Worm (Caenorhabditis elegans) whole organism, L2 larva: ENCODE measurements around the gene F53A2.3.

Experiments
- C34F6.9 ChIP-seq: fragments of 150-350 bp; optimal IDR thresholded peaks from 2 replicates; lab custom pipeline; 2014; ENCODE audit warnings: missing biosample characterization, missing genetic modification characterization
- R02D3.7 ChIP-seq: fragments of 150-350 bp; optimal IDR thresholded peaks from 2 replicates; lab custom pipeline; 2014; ENCODE audit warnings: missing biosample characterization, missing genetic modification characterization
- dmd-4 ChIP-seq: sonication (generic microtip); optimal IDR thresholded peaks from 2 replicates; lab custom pipeline; 2017; ENCODE audit warnings: missing biosample characterization, missing genetic modification characterization
- egl-27 ChIP-seq: sonication (generic microtip); optimal IDR thresholded peaks from 3 replicates; lab custom pipeline; 2017; ENCODE audit warnings: missing biosample characterization, missing genetic modification reagents, missing genetic modification characterization
- fos-1 ChIP-seq: fragments of 150-350 bp; optimal IDR thresholded peaks from 2 replicates; lab custom pipeline; 2014; ENCODE audit warnings: missing biosample characterization, missing genetic modification characterization
- lin-11 ChIP-seq: fragments of 150-350 bp; sonication (generic microtip); optimal IDR thresholded peaks from 2 replicates; lab custom pipeline; 2014; ENCODE audit warnings: missing biosample characterization, missing genetic modification characterization, inconsistent platforms, mixed read lengths
- mdl-1 ChIP-seq, 2 experiments: fragments of 150-350 bp in 1 of 2; sonication (generic microtip) in 1 of 2; optimal IDR thresholded peaks; 2 replicates each; lab custom pipeline; 2017; ENCODE audit warnings: missing biosample characterization in 2 of 2, missing genetic modification characterization in 2 of 2
- nhr-237 ChIP-seq: fragments of 150-350 bp; optimal IDR thresholded peaks from 2 replicates; lab custom pipeline; 2014; ENCODE audit warnings: missing biosample characterization, missing genetic modification characterization
- nhr-25 ChIP-seq: fragments of 150-350 bp; sonication (generic microtip); optimal IDR thresholded peaks from 3 replicates; lab custom pipeline; 2014; ENCODE audit warnings: missing biosample characterization, missing genetic modification characterization
- nhr-77 ChIP-seq: fragments of 150-350 bp; optimal IDR thresholded peaks from 2 replicates; lab custom pipeline; 2014; ENCODE audit warnings: missing biosample characterization, missing genetic modification characterization
- snpc-4 ChIP-seq: fragments of 150-350 bp; optimal IDR thresholded peaks from 2 replicates; lab custom pipeline; 2014; ENCODE audit warnings: missing biosample characterization, missing genetic modification characterization

DNA sequence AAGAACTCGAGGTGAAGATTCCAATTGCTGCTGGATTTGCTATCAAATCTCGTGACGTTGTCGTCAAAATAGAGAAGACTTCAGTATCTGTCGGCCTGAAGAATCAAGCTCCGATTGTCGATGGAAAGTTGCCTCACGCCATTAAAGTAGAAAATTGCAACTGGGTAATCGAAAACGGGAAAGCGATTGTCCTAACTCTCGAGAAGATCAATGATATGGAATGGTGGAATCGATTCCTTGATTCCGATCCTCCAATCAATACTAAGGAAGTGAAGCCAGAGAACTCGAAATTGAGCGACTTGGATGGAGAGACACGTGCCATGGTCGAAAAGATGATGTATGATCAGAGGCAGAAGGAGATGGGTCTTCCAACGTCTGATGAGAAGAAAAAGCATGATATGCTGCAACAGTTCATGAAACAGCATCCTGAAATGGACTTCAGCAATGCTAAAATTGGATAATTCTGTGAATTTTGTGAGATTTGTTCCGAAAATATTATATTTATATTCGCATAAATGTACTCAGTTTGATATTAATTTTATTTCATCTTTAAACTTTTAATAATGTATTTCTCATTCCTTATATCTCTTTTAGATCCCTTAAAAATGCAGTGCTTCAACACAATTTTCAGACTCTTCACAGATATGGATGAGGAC, 2.6 kb upstream of the F53A2.3 start, which contains the start of gene dro-1:
- no peak for TF ChIP-seq dmd-4 (tag; lab: Kevin White, UChicago)
- no peak for TF ChIP-seq mdl-1 (tag; optimal IDR thresholded peaks at IDR 0.05; lab: Kevin White, UChicago)
- TF ChIP-seq snpc-4 (tag; lab: Kevin White, UChicago), result no peak
- TF ChIP-seq fos-1 (tag; lab: Kevin White, UChicago), result no peak
- TF ChIP-seq nhr-237 (tag; lab: Kevin White, UChicago), result no peak
- no peak for TF ChIP-seq lin-11 (tag; lab: Kevin White, UChicago)
- no peak for TF ChIP-seq C34F6.9 (tag; lab: Kevin White, UChicago)
- TF ChIP-seq R02D3.7 (tag; lab: Kevin White, UChicago), result no peak
- TF ChIP-seq egl-27, result no peak
- TF ChIP-seq nhr-77 (tag; lab: Kevin White, UChicago), result no peak
- TF ChIP-seq nhr-25, result no peak
